Worm (Caenorhabditis elegans) whole organism, midembryonic: ENCODE measurements around the gene Y27F2A.8.

Experiments
- T22C8.4 ChIP-seq: fragments of 200-800 bp; sonication (Bioruptor generic); IDR thresholded peaks from 2 replicates; pipeline ENCODE4 v1.3.6; 2022; ENCODE audit warnings: missing genetic modification characterization, missing compliant biosample characterization
- cog-1 ChIP-seq: sonication (generic microtip); optimal IDR thresholded peaks from 2 replicates; lab custom pipeline; 2016; ENCODE audit warnings: missing genetic modification characterization, missing compliant biosample characterization
- flt-1 ChIP-seq: fragments of 200-800 bp; sonication (Bioruptor generic); IDR thresholded peaks from 2 replicates; pipeline ENCODE4 v1.3.6; 2022; ENCODE audit warnings: missing genetic modification characterization, missing compliant biosample characterization
- tab-1 ChIP-seq: fragments of 200-800 bp; sonication (Bioruptor generic); IDR thresholded peaks from 2 replicates; pipeline ENCODE4 v1.3.6; 2022; ENCODE audit warnings: missing genetic modification characterization, missing compliant biosample characterization
- ztf-29 ChIP-seq: fragments of 200-800 bp; sonication (Bioruptor generic); IDR thresholded peaks from 2 replicates; pipeline ENCODE4 v1.3.6; 2022; ENCODE audit warnings: missing genetic modification reagents, missing genetic modification characterization, missing compliant biosample characterization

ce11 chrII:3156749-3157148 lies 26.8 kb upstream of the Y27F2A.8 start, which contains the start of gene sri-33:
- TF ChIP-seq T22C8.4 (GFP tag; lab: Robert Waterston, UW): no peak
- no peak for TF ChIP-seq tab-1 (GFP tag; lab: Robert Waterston, UW)
- TF ChIP-seq ztf-29: no peak
- TF ChIP-seq flt-1 (GFP tag; lab: Robert Waterston, UW): no peak
- TF ChIP-seq cog-1 (tag; lab: Kevin White, UChicago): no peak
